Fruit fly (Drosophila melanogaster) Kc167 (cell line): Measurements from ENCODE around the gene Tsen54.

ENCODE experiments used
- h ChIP-seq: fragments of >200 bp; optimal IDR thresholded peaks from 3 replicates; lab custom pipeline; 2018; ENCODE audit warnings: missing external identifiers
- psq ChIP-seq: fragments of >200 bp; optimal IDR thresholded peaks from 2 replicates; lab custom pipeline; 2017; ENCODE audit warnings: missing external identifiers

DNA sequence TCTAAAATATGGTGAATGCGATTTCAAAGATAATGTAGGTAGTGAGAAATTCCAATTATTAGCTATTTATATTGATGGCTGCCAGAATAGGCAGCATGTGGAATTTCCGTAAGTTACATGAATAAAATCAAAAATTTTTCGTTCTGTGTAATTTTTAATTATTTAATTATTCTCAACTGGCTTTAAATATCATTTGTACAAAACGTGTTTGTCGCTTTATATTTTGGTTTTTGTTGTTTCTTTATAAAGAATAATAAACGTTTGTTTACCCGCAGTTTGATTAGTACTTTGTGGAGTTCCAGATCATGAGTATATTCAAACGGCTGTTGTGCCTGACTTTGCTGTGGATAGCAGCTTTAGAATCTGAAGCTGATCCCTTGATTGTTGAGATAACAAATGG lies 15.4 kb downstream of the Tsen54 start, which contains the start of gene Est-P:
- TF ChIP-seq h (lab: Kevin White, UChicago) (no peak), psq (lab: Kevin White, UChicago) (no peak)
